Fruit fly (Drosophila melanogaster) whole organism, embryonic: Measurements from ENCODE around the gene NK7.1.
A peak's percentile ranks its signal among the peaks of the same experiment; 100 is the strongest.

Source experiments
- Bteb2 ChIP-seq: fragments of 200-800 bp; sonication (Bioruptor generic); optimal IDR thresholded peaks from 2 replicates; lab custom pipeline; 2016; ENCODE audit warnings: missing biosample characterization, missing genetic modification characterization
- CG10462 ChIP-seq: fragments of 200-800 bp; sonication (Bioruptor generic); optimal IDR thresholded peaks from 2 replicates; lab custom pipeline; 2016; ENCODE audit warnings: missing biosample characterization, missing genetic modification characterization
- CG10654 ChIP-seq: fragments of 200-800 bp; sonication (Bioruptor generic); optimal IDR thresholded peaks from 2 replicates; lab custom pipeline; 2016; ENCODE audit warnings: missing biosample characterization, missing genetic modification characterization
- CG12236 ChIP-seq: fragments of 200-800 bp; sonication (Bioruptor generic); optimal IDR thresholded peaks from 2 replicates; lab custom pipeline; 2016; ENCODE audit warnings: missing biosample characterization, missing genetic modification characterization
- CG13287 ChIP-seq: fragments of 200-800 bp; sonication (Bioruptor generic); IDR thresholded peaks from 2 replicates; pipeline ENCODE4 v1.3.6; 2022; ENCODE audit warnings: missing biosample characterization, missing genetic modification characterization; ENCODE audit not compliant: partially characterized antibody
- CG13894 ChIP-seq: fragments of 200-800 bp; sonication (Bioruptor generic); optimal IDR thresholded peaks from 3 replicates; lab custom pipeline; 2018; ENCODE audit warnings: missing biosample characterization, mild to moderate bottlenecking, missing genetic modification characterization, moderate library complexity
- CG14050 ChIP-seq: fragments of 200-800 bp; sonication (Bioruptor generic); IDR thresholded peaks from 3 replicates; pipeline ENCODE4 v1.3.6; 2022; ENCODE audit warnings: missing biosample characterization, missing genetic modification characterization
- CG14965 ChIP-seq: fragments of 200-800 bp; sonication (Bioruptor generic); optimal IDR thresholded peaks from 2 replicates; lab custom pipeline; 2016; ENCODE audit warnings: missing biosample characterization, missing genetic modification characterization, borderline replicate concordance
- CG15011 ChIP-seq: fragments of 200-800 bp; sonication (Bioruptor generic); optimal IDR thresholded peaks from 3 replicates; lab custom pipeline; 2018; ENCODE audit warnings: missing biosample characterization, mild to moderate bottlenecking, missing genetic modification characterization
- CG15479 ChIP-seq: fragments of 200-800 bp; sonication (Bioruptor generic); optimal IDR thresholded peaks from 3 replicates; lab custom pipeline; 2019; ENCODE audit warnings: missing biosample characterization, mild to moderate bottlenecking, missing genetic modification characterization, moderate library complexity
- CG17361 ChIP-seq: fragments of 200-800 bp; sonication (Bioruptor generic); IDR thresholded peaks from 3 replicates; pipeline ENCODE4 v1.3.6; 2022; ENCODE audit warnings: missing biosample characterization, missing genetic modification characterization
- CG1832 ChIP-seq: fragments of 200-800 bp; sonication (Bioruptor generic); optimal IDR thresholded peaks from 2 replicates; lab custom pipeline; 2017; ENCODE audit warnings: missing biosample characterization, mild to moderate bottlenecking, missing genetic modification characterization, inconsistent platforms
- CG18476 ChIP-seq: fragments of 200-800 bp; sonication (Bioruptor generic); optimal IDR thresholded peaks from 2 replicates; lab custom pipeline; 2016; ENCODE audit warnings: missing biosample characterization, mild to moderate bottlenecking, missing genetic modification characterization
- CG18619 ChIP-seq: fragments of 200-800 bp; sonication (Bioruptor generic); optimal IDR thresholded peaks from 3 replicates; lab custom pipeline; 2017; ENCODE audit warnings: missing biosample characterization, mild to moderate bottlenecking, missing genetic modification characterization
- CG2120 ChIP-seq: fragments of 200-800 bp; sonication (Bioruptor generic); optimal IDR thresholded peaks from 3 replicates; lab custom pipeline; 2016; ENCODE audit warnings: missing biosample characterization, missing genetic modification characterization
- CG3065 ChIP-seq: fragments of 200-800 bp; sonication (Bioruptor generic); optimal IDR thresholded peaks from 2 replicates; lab custom pipeline; 2016; ENCODE audit warnings: missing biosample characterization, missing genetic modification characterization
- CG3726 ChIP-seq: fragments of 200-800 bp; sonication (Bioruptor generic); IDR thresholded peaks from 3 replicates; pipeline ENCODE4, ENCODE4 v1.3.6; 2022; ENCODE audit warnings: missing biosample characterization, missing genetic modification characterization
- CG4617 ChIP-seq: fragments of 200-800 bp; sonication (Bioruptor generic); optimal IDR thresholded peaks from 3 replicates; lab custom pipeline; 2016; ENCODE audit warnings: missing biosample characterization, missing genetic modification characterization, borderline replicate concordance
- CG5180 ChIP-seq: fragments of 200-800 bp; sonication (Bioruptor generic); optimal IDR thresholded peaks from 3 replicates; lab custom pipeline; 2017; ENCODE audit warnings: missing biosample characterization, missing genetic modification characterization, mild to moderate bottlenecking, moderate library complexity, missing genetic modification reagents
- CG6791 ChIP-seq: fragments of 200-800 bp; sonication (Bioruptor generic); IDR thresholded peaks from 3 replicates; pipeline ENCODE4 v1.3.6; 2022; ENCODE audit warnings: missing biosample characterization, missing genetic modification characterization; ENCODE audit not compliant: partially characterized antibody
- CG9437 ChIP-seq: fragments of 200-800 bp; sonication (Bioruptor generic); optimal IDR thresholded peaks from 2 replicates; lab custom pipeline; 2018; ENCODE audit warnings: missing biosample characterization, mild to moderate bottlenecking, missing genetic modification characterization
- CG9932 ChIP-seq: fragments of 200-800 bp; sonication (Bioruptor generic); IDR thresholded peaks from 2 replicates; pipeline ENCODE4 v1.3.6; 2022; ENCODE audit warnings: missing biosample characterization, missing genetic modification characterization
- Dip3 ChIP-seq: fragments of 200-800 bp; sonication (Bioruptor generic); optimal IDR thresholded peaks from 3 replicates; lab custom pipeline; 2016; ENCODE audit warnings: missing biosample characterization, missing genetic modification characterization
- Fer3 ChIP-seq: fragments of 200-800 bp; sonication (Bioruptor generic); optimal IDR thresholded peaks from 2 replicates; lab custom pipeline; 2018; ENCODE audit warnings: missing biosample characterization, mild to moderate bottlenecking, missing genetic modification characterization, moderate library complexity
- HLH54F ChIP-seq: fragments of 200-800 bp; sonication (Bioruptor generic); optimal IDR thresholded peaks from 3 replicates; lab custom pipeline; 2016; ENCODE audit warnings: missing biosample characterization, missing genetic modification characterization
- Hmx ChIP-seq: fragments of 200-800 bp; sonication (Bioruptor generic); optimal IDR thresholded peaks from 2 replicates; lab custom pipeline; 2016; ENCODE audit warnings: missing biosample characterization, missing genetic modification characterization
- Hsf ChIP-seq: fragments of 200-800 bp; sonication (Bioruptor generic); optimal IDR thresholded peaks from 3 replicates; lab custom pipeline; 2016; ENCODE audit warnings: missing biosample characterization, missing genetic modification characterization
- NC2β ChIP-seq: fragments of 200-800 bp; sonication (Bioruptor generic); optimal IDR thresholded peaks from 2 replicates; lab custom pipeline; 2016; ENCODE audit warnings: missing biosample characterization, missing genetic modification characterization
- Nf-YA ChIP-seq: fragments of 200-800 bp; sonication (Bioruptor generic); IDR thresholded peaks from 2 replicates; pipeline ENCODE4 v1.3.6; 2022; ENCODE audit warnings: missing biosample characterization, missing genetic modification characterization
- Sry-δ ChIP-seq: fragments of 200-800 bp; sonication (Bioruptor generic); optimal IDR thresholded peaks from 2 replicates; lab custom pipeline; 2016; ENCODE audit warnings: missing biosample characterization, missing genetic modification characterization
- Xrp1 ChIP-seq: fragments of 200-800 bp; sonication (Bioruptor generic); IDR thresholded peaks from 2 replicates; pipeline ENCODE4 v1.3.6; 2022; ENCODE audit warnings: missing biosample characterization, missing genetic modification characterization
- al ChIP-seq: fragments of 200-800 bp; sonication (Bioruptor generic); IDR thresholded peaks from 2 replicates; pipeline ENCODE4 v1.3.6; 2022; ENCODE audit warnings: missing biosample characterization, missing genetic modification characterization
- amos ChIP-seq: fragments of 200-800 bp; sonication (Bioruptor generic); IDR thresholded peaks from 2 replicates; pipeline ENCODE4 v1.3.6; 2022; ENCODE audit warnings: missing biosample characterization, missing genetic modification characterization; ENCODE audit not compliant: partially characterized antibody
- ara ChIP-seq: fragments of 200-800 bp; sonication (Bioruptor generic); IDR thresholded peaks from 2 replicates; pipeline ENCODE4 v1.3.6; 2022; ENCODE audit warnings: missing biosample characterization, missing genetic modification characterization
- da ChIP-seq: fragments of 200-800 bp; sonication (Bioruptor generic); optimal IDR thresholded peaks from 2 replicates; lab custom pipeline; 2016; ENCODE audit warnings: missing biosample characterization, missing genetic modification characterization
- esg ChIP-seq: fragments of 200-800 bp; sonication (Bioruptor generic); conservative IDR thresholded peaks from 2 replicates; pipeline ENCODE4 v1.3.6; 2022; ENCODE audit warnings: missing biosample characterization, missing genetic modification characterization
- fu2 ChIP-seq: fragments of 200-800 bp; sonication (Bioruptor generic); optimal IDR thresholded peaks from 2 replicates; lab custom pipeline; 2016; ENCODE audit warnings: missing biosample characterization, missing genetic modification characterization
- gem ChIP-seq: fragments of 200-800 bp; sonication (Bioruptor generic); optimal IDR thresholded peaks from 2 replicates; lab custom pipeline; 2019; ENCODE audit warnings: missing biosample characterization, mild to moderate bottlenecking, missing genetic modification characterization, moderate library complexity
- hb ChIP-seq: fragments of 200-800 bp; sonication (Bioruptor generic); IDR thresholded peaks from 3 replicates; pipeline ENCODE4 v1.3.6; 2022; ENCODE audit warnings: missing biosample characterization, missing genetic modification characterization; ENCODE audit not compliant: partially characterized antibody
- knrl ChIP-seq: fragments of 200-800 bp; sonication (Bioruptor generic); IDR thresholded peaks from 3 replicates; pipeline ENCODE4 v1.3.6; 2022; ENCODE audit warnings: missing biosample characterization, missing genetic modification characterization; ENCODE audit not compliant: partially characterized antibody
- pfk ChIP-seq: fragments of 200-800 bp; sonication (Bioruptor generic); optimal IDR thresholded peaks from 2 replicates; lab custom pipeline; 2018; ENCODE audit warnings: missing biosample characterization, mild to moderate bottlenecking, missing genetic modification characterization, moderate library complexity
- pho ChIP-seq: fragments of 200-800 bp; sonication (Bioruptor generic); optimal IDR thresholded peaks from 2 replicates; lab custom pipeline; 2016; ENCODE audit warnings: missing biosample characterization, missing genetic modification characterization
- rib ChIP-seq: fragments of 200-800 bp; sonication (Bioruptor generic); IDR thresholded peaks from 2 replicates; pipeline ENCODE4 v1.3.6; 2022; ENCODE audit warnings: missing biosample characterization, missing genetic modification characterization
- run ChIP-seq: fragments of 200-800 bp; sonication (Bioruptor generic); optimal IDR thresholded peaks from 3 replicates; lab custom pipeline; 2018; ENCODE audit warnings: missing biosample characterization, mild to moderate bottlenecking, missing genetic modification characterization
- so ChIP-seq: fragments of 200-800 bp; sonication (Bioruptor generic); IDR thresholded peaks from 3 replicates; pipeline ENCODE4 v1.3.6; 2022; ENCODE audit warnings: missing biosample characterization, missing genetic modification characterization
- tgo ChIP-seq: fragments of 200-800 bp; sonication (Bioruptor generic); IDR thresholded peaks from 3 replicates; pipeline ENCODE4 v1.3.6; 2022; ENCODE audit warnings: missing biosample characterization, missing genetic modification characterization
- tin ChIP-seq: fragments of 200-800 bp; sonication (Bioruptor generic); optimal IDR thresholded peaks from 3 replicates; lab custom pipeline; 2016; ENCODE audit warnings: missing biosample characterization, missing genetic modification characterization
- trem ChIP-seq: fragments of 200-800 bp; optimal IDR thresholded peaks from 3 replicates; lab custom pipeline; 2019; ENCODE audit warnings: missing biosample characterization, mild to moderate bottlenecking, missing genetic modification characterization, moderate library complexity
- vvl ChIP-seq: fragments of 200-800 bp; sonication (Bioruptor generic); IDR thresholded peaks from 2 replicates; pipeline ENCODE4 v1.3.6; 2022; ENCODE audit warnings: missing biosample characterization, missing genetic modification characterization

Gene NK7.1

dm6 chr3R:14327472-14328104 is 45.2 kb downstream of the NK7.1 start, which contains the start of gene spn-B (continued):
- peak; percentile 50; the same call in 1 of the 2 replicates for TF ChIP-seq ara
- TF ChIP-seq NC2β, result peak; percentile 59
- TF ChIP-seq Hmx (GFP tag; lab: Kevin White, UChicago), result peak; percentile 59
- peak; percentile 56 for TF ChIP-seq CG13894
- TF ChIP-seq Hsf (GFP tag; lab: Kevin White, UChicago), result peak; percentile 78
- TF ChIP-seq esg, result peak; percentile 69
- peak; percentile 67 for TF ChIP-seq run (tag; lab: Kevin White, UChicago)
- TF ChIP-seq CG3065 (GFP tag; lab: Kevin White, UChicago), result no peak
- peak; percentile 55 for TF ChIP-seq fu2
- TF ChIP-seq CG18619 (GFP tag; lab: Kevin White, UChicago), result peak; percentile 57
- TF ChIP-seq CG14965, result no peak
- peak; percentile 44; the same call in 1 of the 2 replicates for TF ChIP-seq Nf-YA (GFP tag; lab: Robert Waterston, UW)
- 0 out of 3 replicates have a peak, but pooled peaks have one; percentile 7 for TF ChIP-seq CG6791 (GFP tag; lab: Robert Waterston, UW)
- TF ChIP-seq CG17361 (GFP tag; lab: Robert Waterston, UW), result peak; percentile 81
- TF ChIP-seq knrl, result no peak; the same call in 2 of the 3 replicates
- peak; percentile 62 for TF ChIP-seq Dip3 (GFP tag; lab: Kevin White, UChicago)
- TF ChIP-seq da (GFP tag; lab: Kevin White, UChicago), result no peak
- peak; percentile 67 for TF ChIP-seq CG9437
- peak; percentile 44 for TF ChIP-seq al (GFP tag; lab: Robert Waterston, UW)
- no peak for TF ChIP-seq CG15479
- TF ChIP-seq pho (GFP tag; lab: Kevin White, UChicago), result peak; percentile 53
- TF ChIP-seq CG5180 (GFP tag; lab: Kevin White, UChicago), result peak; percentile 64
- 0 out of 3 replicates have a peak, but pooled peaks have one; percentile 17 for TF ChIP-seq so (GFP tag; lab: Robert Waterston, UW)
- TF ChIP-seq gem (tag; lab: Kevin White, UChicago), result peak; percentile 87
- peak; percentile 65 for TF ChIP-seq trem (tag; lab: Kevin White, UChicago)
- TF ChIP-seq CG4617 (GFP tag; lab: Kevin White, UChicago), result no peak
- TF ChIP-seq CG10462 (GFP tag; lab: Kevin White, UChicago), result peak; percentile 69
- peak; percentile 38 for TF ChIP-seq Sry-δ (GFP tag; lab: Kevin White, UChicago)
- TF ChIP-seq pfk (GFP tag; lab: Kevin White, UChicago), result no peak
- peak; percentile 75 for TF ChIP-seq CG18476 (GFP tag; lab: Kevin White, UChicago)
- peak; percentile 70 for TF ChIP-seq tin (GFP tag; lab: Kevin White, UChicago)
- TF ChIP-seq rib (GFP tag; lab: Robert Waterston, UW), result peak; percentile 15; the same call in 1 of the 2 replicates
- TF ChIP-seq CG2120 (GFP tag; lab: Kevin White, UChicago), result peak; percentile 82
- TF ChIP-seq CG3726 (GFP tag; lab: Robert Waterston, UW), result no peak
- TF ChIP-seq hb (GFP tag; lab: Robert Waterston, UW), result no peak
- TF ChIP-seq tgo (GFP tag; lab: Robert Waterston, UW), result peak; percentile 73
- TF ChIP-seq CG12236 (GFP tag; lab: Kevin White, UChicago), result peak; percentile 35
- peak; percentile 46 for TF ChIP-seq CG10654 (GFP tag; lab: Kevin White, UChicago)
- TF ChIP-seq HLH54F (GFP tag; lab: Kevin White, UChicago), result peak; percentile 47
- no peak; the same call in 2 of the 3 replicates for TF ChIP-seq CG14050 (GFP tag; lab: Robert Waterston, UW)
- peak; percentile 89 for TF ChIP-seq vvl (GFP tag; lab: Robert Waterston, UW)
- TF ChIP-seq CG9932 (GFP tag; lab: Robert Waterston, UW), result peak; percentile 66
- no peak for TF ChIP-seq CG1832 (GFP tag; lab: Kevin White, UChicago)
- peak; percentile 73 for TF ChIP-seq Fer3 (tag; lab: Kevin White, UChicago)
- TF ChIP-seq CG15011 (GFP tag; lab: Kevin White, UChicago), result peak; percentile 67
- peak; percentile 64 for TF ChIP-seq Bteb2 (GFP tag; lab: Kevin White, UChicago)
- TF ChIP-seq amos (GFP tag; lab: Robert Waterston, UW), result peak; percentile 41; the same call in 1 of the 2 replicates
- peak; percentile 18 for TF ChIP-seq CG13287
- TF ChIP-seq Xrp1 (GFP tag; lab: Robert Waterston, UW), result peak; percentile 77
